Worm (Caenorhabditis elegans) whole organism, L4 larva: ENCODE results near the gene F58E6.5.

Experiments used
- lin-15B ChIP-seq: fragments of 150-350 bp; sonication (generic microtip); optimal IDR thresholded peaks from 3 replicates; lab custom pipeline; 2014; ENCODE audit warnings: missing biosample characterization, missing genetic modification characterization
- lin-39 ChIP-seq: fragments of 150-350 bp; optimal IDR thresholded peaks from 2 replicates; lab custom pipeline; 2014; ENCODE audit warnings: missing biosample characterization, missing genetic modification reagents, missing genetic modification characterization
- madf-5 ChIP-seq, 2 experiments: fragments of 200-800 bp; sonication (Bioruptor generic); IDR thresholded peaks; 2 replicates each; pipeline ENCODE4 v1.3.6; 2022; ENCODE audit warnings: missing compliant biosample characterization in 2 of 2, missing genetic modification characterization in 2 of 2

DNA sequence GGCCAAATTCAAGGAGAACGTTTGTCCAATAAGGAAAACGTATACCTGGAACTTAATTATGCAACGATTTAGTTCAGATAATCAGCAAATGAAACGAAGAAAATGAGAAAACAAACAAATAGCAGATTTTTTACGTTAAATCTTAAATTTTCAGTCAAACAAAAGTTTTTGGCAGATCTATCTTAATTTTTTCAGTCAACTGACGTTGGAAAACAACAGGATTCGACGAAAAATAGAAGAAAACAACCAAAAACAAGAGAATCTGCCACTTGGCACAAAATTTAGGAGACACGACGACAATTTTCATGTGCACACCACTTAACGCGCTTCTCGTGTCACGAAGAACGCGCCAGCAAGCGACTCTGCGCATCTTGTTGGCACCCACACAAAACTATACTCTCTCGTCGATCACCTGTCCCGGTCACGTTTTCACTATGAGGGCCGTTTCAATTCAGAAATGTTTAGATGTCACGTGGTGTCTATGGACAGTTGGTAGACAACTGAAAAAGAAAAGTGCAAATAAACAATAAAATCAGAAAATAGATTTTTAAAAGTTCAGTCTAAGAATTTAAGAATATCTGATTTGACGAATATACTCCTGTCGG lies 35.4 kb upstream of the F58E6.5 start, which contains the start of gene ztf-7:
- TF ChIP-seq madf-5 (GFP tag; IDR thresholded peaks at IDR 0.05; lab: Robert Waterston, UW) (no peak), lin-39 (no peak), lin-15B (tag; lab: Kevin White, UChicago) (no peak)
